Fruit fly (Drosophila melanogaster) whole organism, wandering third instar larva: ENCODE measurements around the gene Skadu.

Source experiments
- Abd-B ChIP-seq: fragments of >200 bp; optimal IDR thresholded peaks from 2 replicates; lab custom pipeline; 2017; ENCODE audit warnings: missing biosample characterization, missing genetic modification characterization
- CG32264 ChIP-seq: fragments of 200-800 bp; sonication (Bioruptor generic); optimal IDR thresholded peaks from 2 replicates; lab custom pipeline; 2016; ENCODE audit warnings: missing biosample characterization, missing genetic modification characterization
- CG9705 ChIP-seq: fragments of 200-800 bp; sonication (Bioruptor generic); optimal IDR thresholded peaks from 2 replicates; lab custom pipeline; 2018; ENCODE audit warnings: missing biosample characterization, mild to moderate bottlenecking, missing genetic modification characterization
- CrebA ChIP-seq: fragments of 200-800 bp; sonication (Bioruptor generic); optimal IDR thresholded peaks from 2 replicates; lab custom pipeline; 2016; ENCODE audit warnings: missing biosample characterization, mild to moderate bottlenecking, missing genetic modification characterization, borderline replicate concordance
- Dfd ChIP-seq: fragments of >200 bp; optimal IDR thresholded peaks from 2 replicates; lab custom pipeline; 2017; ENCODE audit warnings: missing biosample characterization, missing genetic modification characterization
- Dif ChIP-seq: fragments of 200-275, 200-300 bp; sonication (Bioruptor generic); optimal IDR thresholded peaks from 2 replicates; lab custom pipeline; 2018; ENCODE audit warnings: missing biosample characterization, missing genetic modification characterization; ENCODE audit not compliant: partially characterized antibody
- GATAd ChIP-seq: sonication (Bioruptor generic); optimal IDR thresholded peaks from 2 replicates; lab custom pipeline; 2016; ENCODE audit warnings: missing biosample characterization, missing genetic modification characterization
- Hnf4 ChIP-seq: fragments of 200-800 bp; sonication (Bioruptor generic); optimal IDR thresholded peaks from 2 replicates; lab custom pipeline; 2016; ENCODE audit warnings: missing biosample characterization, mild to moderate bottlenecking, missing genetic modification characterization
- Hr78 ChIP-seq: fragments of >200 bp; optimal IDR thresholded peaks from 2 replicates; lab custom pipeline; 2017; ENCODE audit warnings: missing biosample characterization, missing genetic modification characterization
- Jra ChIP-seq: sonication (Bioruptor generic); optimal IDR thresholded peaks from 2 replicates; lab custom pipeline; 2016; ENCODE audit warnings: missing biosample characterization, missing genetic modification characterization
- Mio ChIP-seq: sonication (Bioruptor generic); optimal IDR thresholded peaks from 2 replicates; lab custom pipeline; 2016; ENCODE audit warnings: missing biosample characterization, missing genetic modification characterization
- Myc ChIP-seq: fragments of >200 bp; optimal IDR thresholded peaks from 2 replicates; lab custom pipeline; 2017
- N ChIP-seq: fragments of >200 bp; optimal IDR thresholded peaks from 2 replicates; lab custom pipeline; 2018; ENCODE audit warnings: missing biosample characterization, missing external identifiers, missing genetic modification characterization
- OdsH ChIP-seq: fragments of 200-800 bp; sonication (Bioruptor generic); optimal IDR thresholded peaks from 2 replicates; lab custom pipeline; 2016; ENCODE audit warnings: missing biosample characterization, mild to moderate bottlenecking, missing genetic modification characterization
- Rel ChIP-seq, 2 experiments: fragments of 200-800 bp; sonication (Bioruptor generic) in 1 of 2; optimal IDR thresholded peaks; 2 replicates in 1 of 2; 3 replicates in 1 of 2; lab custom pipeline; 2016 to 2019; ENCODE audit warnings: mild to moderate bottlenecking in 2 of 2, missing biosample characterization in 2 of 2, missing genetic modification characterization in 2 of 2, moderate library complexity in 1 of 2
- Sp1 ChIP-seq: fragments of 200-800 bp; sonication (Bioruptor generic); optimal IDR thresholded peaks from 3 replicates; lab custom pipeline; 2019; ENCODE audit warnings: missing biosample characterization, mild to moderate bottlenecking, missing genetic modification characterization, moderate library complexity
- Vsx2 ChIP-seq: fragments of 200-300, 225-300 bp; sonication (Bioruptor generic); optimal IDR thresholded peaks from 2 replicates; lab custom pipeline; 2018; ENCODE audit warnings: missing biosample characterization, missing genetic modification characterization; ENCODE audit not compliant: partially characterized antibody
- brk ChIP-seq: fragments of 200-800 bp; sonication (Bioruptor generic); optimal IDR thresholded peaks from 2 replicates; lab custom pipeline; 2016; ENCODE audit warnings: missing biosample characterization, mild to moderate bottlenecking, missing genetic modification characterization
- dl ChIP-seq, 2 experiments: fragments of 175-275, 200-275 bp in 1 of 2; fragments of 200-275 bp in 1 of 2; sonication (Bioruptor generic); optimal IDR thresholded peaks; lab custom pipeline; 2018; ENCODE audit warnings: mild to moderate bottlenecking in 2 of 2, missing biosample characterization in 2 of 2, missing genetic modification characterization in 2 of 2, moderate library complexity in 2 of 2; ENCODE audit not compliant: partially characterized antibody in 2 of 2, insufficient read depth in 1 of 2
- dsf ChIP-seq: sonication (Bioruptor generic); optimal IDR thresholded peaks from 2 replicates; lab custom pipeline; 2016; ENCODE audit warnings: missing biosample characterization, missing genetic modification characterization, borderline replicate concordance
- ey ChIP-seq: fragments of 200-800 bp; sonication (Bioruptor generic); optimal IDR thresholded peaks from 2 replicates; lab custom pipeline; 2016; ENCODE audit warnings: missing biosample characterization, missing genetic modification characterization
- foxo ChIP-seq, 2 experiments: fragments of 200-800 bp; sonication (Bioruptor generic); optimal IDR thresholded peaks; 2 replicates in 1 of 2; 3 replicates in 1 of 2; lab custom pipeline; 2016 to 2017; ENCODE audit warnings: missing biosample characterization in 2 of 2, missing genetic modification characterization in 2 of 2
- fru ChIP-seq: fragments of 200-800 bp; sonication (Bioruptor generic); optimal IDR thresholded peaks from 3 replicates; lab custom pipeline; 2016; ENCODE audit warnings: missing biosample characterization, mild to moderate bottlenecking, missing genetic modification characterization
- h ChIP-seq: fragments of 200-800 bp; sonication (Bioruptor generic); optimal IDR thresholded peaks from 3 replicates; lab custom pipeline; 2016; ENCODE audit warnings: missing biosample characterization, mild to moderate bottlenecking, missing genetic modification characterization
- lola ChIP-seq: fragments of >200 bp; optimal IDR thresholded peaks from 2 replicates; lab custom pipeline; 2017; ENCODE audit warnings: missing biosample characterization, missing genetic modification characterization
- pan ChIP-seq: fragments of >200 bp; optimal IDR thresholded peaks from 2 replicates; lab custom pipeline; 2017
- rgr ChIP-seq: fragments of 200-800 bp; sonication (Bioruptor generic); optimal IDR thresholded peaks from 3 replicates; lab custom pipeline; 2016; ENCODE audit warnings: missing biosample characterization, mild to moderate bottlenecking, missing genetic modification characterization
- sage ChIP-seq: fragments of 200-800 bp; sonication (Bioruptor generic); optimal IDR thresholded peaks from 2 replicates; lab custom pipeline; 2016; ENCODE audit warnings: missing biosample characterization, mild to moderate bottlenecking, missing genetic modification characterization
- sv ChIP-seq: fragments of 200-800 bp; sonication (Bioruptor generic); optimal IDR thresholded peaks from 3 replicates; lab custom pipeline; 2016; ENCODE audit warnings: missing biosample characterization, missing genetic modification characterization
- tai ChIP-seq: sonication (Bioruptor generic); optimal IDR thresholded peaks from 2 replicates; lab custom pipeline; 2016; ENCODE audit warnings: missing biosample characterization, missing genetic modification characterization
- usp ChIP-seq: fragments of >200 bp; optimal IDR thresholded peaks from 2 replicates; lab custom pipeline; 2017; ENCODE audit warnings: missing biosample characterization, missing genetic modification characterization
- woc ChIP-seq: sonication (Bioruptor generic); optimal IDR thresholded peaks from 2 replicates; lab custom pipeline; 2016; ENCODE audit warnings: missing biosample characterization, mild to moderate bottlenecking, missing genetic modification characterization

Gene Skadu

DNA sequence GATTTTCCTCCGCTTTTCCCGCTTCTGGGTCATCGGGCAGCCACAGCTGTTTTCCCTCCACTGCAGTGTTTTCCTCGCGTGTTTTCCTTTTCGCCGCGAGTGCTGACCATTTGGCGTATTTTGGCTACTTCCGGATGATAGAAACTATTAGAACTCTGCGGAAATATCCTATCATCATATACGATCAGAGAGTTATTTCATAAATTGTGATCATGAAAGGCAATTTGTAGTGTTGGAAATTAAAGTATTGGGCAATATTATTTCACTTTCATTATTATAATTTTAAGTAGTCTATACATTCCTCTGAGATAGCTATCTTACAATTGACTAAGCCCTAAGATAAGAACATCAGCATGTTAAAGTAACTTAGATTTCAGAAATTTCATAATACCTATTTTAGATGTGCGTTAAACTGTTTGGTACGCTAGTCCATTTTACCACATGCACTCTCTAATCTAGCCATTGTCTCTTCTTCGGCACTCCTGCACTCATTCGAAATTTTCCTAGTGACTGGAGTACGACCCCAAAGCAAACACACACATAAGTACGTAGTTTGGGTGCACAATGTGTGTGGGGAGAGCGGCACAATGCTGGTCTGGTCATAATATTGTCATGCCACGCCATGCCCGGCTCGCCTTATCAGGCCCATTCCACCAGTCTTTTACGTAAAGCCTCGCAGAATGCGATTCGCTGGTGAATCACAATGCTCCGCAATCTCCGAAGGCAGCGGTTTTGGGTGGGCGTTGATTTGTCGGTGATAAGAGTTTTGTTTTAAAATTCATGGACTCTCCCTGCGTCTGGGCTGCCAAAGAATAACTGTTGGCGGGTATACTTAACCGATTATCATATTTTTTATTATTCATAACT is 47.4 kb upstream of the Skadu start:
- TF ChIP-seq Hnf4, result no peak
- TF ChIP-seq Sp1 (GFP tag; lab: Kevin White, UChicago), result no peak
- no peak for TF ChIP-seq foxo (GFP tag; optimal IDR thresholded peaks at IDR 0.05; lab: Kevin White, UChicago)
- TF ChIP-seq Vsx2 (GFP tag; lab: Kevin White, UChicago), result no peak
- TF ChIP-seq dl (GFP tag; optimal IDR thresholded peaks at IDR 0.05; lab: Kevin White, UChicago; ENCODE audit: insufficient read depth in 1 of 2, partially characterized antibody in 2 of 2), result no peak
- no peak for TF ChIP-seq Dif (GFP tag; lab: Kevin White, UChicago)
- no peak for TF ChIP-seq Mio (GFP tag; lab: Kevin White, UChicago)
- peak; percentile 24 for TF ChIP-seq Myc (lab: Kevin White, UChicago)
- peak; percentile 7 for TF ChIP-seq h (GFP tag; lab: Kevin White, UChicago)
- no peak for TF ChIP-seq CrebA (GFP tag; lab: Kevin White, UChicago)
- TF ChIP-seq usp, result no peak
- no peak for TF ChIP-seq rgr (GFP tag; lab: Kevin White, UChicago)
- TF ChIP-seq N (GFP tag; lab: Kevin White, UChicago), result no peak
- TF ChIP-seq woc (GFP tag; lab: Kevin White, UChicago), result no peak
- TF ChIP-seq lola (GFP tag; lab: Kevin White, UChicago), result no peak
- TF ChIP-seq Rel (GFP tag; optimal IDR thresholded peaks at IDR 0.05; lab: Kevin White, UChicago), result no peak
- peak; percentile 94 for TF ChIP-seq Rel (tag; optimal IDR thresholded peaks at IDR 0.05; lab: Kevin White, UChicago)

DNA sequence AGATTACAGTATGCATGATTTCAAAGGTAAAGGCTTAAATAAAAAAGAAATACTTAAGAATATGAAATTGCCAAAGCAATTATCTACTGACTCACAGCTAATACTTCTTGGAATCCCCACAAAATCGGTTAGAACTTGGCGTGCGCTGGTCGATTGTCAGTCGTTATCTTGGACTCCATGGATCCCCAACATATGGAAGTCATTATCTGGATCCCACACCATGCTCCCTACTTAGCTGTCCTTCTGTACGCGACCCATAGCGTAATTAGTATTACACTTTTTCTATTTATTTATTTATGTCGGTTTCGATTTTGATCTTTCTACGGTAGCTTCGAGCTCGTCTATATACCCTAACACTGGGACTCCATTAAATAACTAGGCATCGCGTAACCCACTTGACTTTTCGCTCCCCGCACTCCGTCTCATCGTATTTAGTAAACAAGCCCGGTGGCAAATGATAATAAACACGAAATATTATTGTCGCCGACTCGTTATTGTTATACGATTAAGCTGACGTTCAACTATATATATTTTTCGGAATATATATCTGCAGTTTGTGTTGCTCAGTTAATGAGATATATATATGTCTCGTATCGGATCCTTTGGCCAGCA is 46.3 kb upstream of the Skadu start:
- TF ChIP-seq fru (GFP tag; lab: Kevin White, UChicago) (no peak), Vsx2 (GFP tag; lab: Kevin White, UChicago) (no peak), Dif (GFP tag; lab: Kevin White, UChicago) (no peak), sage (GFP tag; lab: Kevin White, UChicago) (no peak), Hnf4 (no peak), lola (GFP tag; lab: Kevin White, UChicago) (no peak), Jra (GFP tag; lab: Kevin White, UChicago) (no peak), sv (GFP tag; lab: Kevin White, UChicago) (no peak), OdsH (no peak), Sp1 (GFP tag; lab: Kevin White, UChicago) (no peak)

DNA sequence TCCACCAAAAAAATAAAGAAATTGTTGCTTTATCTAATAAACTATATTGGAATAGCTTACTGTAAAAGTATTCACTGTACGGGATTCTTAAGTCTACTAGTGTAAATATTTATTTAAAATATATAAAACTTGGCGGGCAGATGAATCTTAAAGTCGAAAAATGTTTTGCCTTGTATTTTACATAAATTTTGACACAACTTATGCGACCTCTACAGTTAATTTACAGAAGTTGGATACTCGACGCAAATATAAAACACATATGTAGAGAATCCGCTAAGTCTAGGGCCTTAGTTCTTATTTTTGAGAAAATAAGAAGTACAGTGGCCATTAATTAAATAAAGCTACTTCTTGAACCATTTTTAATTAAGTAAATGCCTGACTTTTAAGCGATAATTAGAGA is 42.8 kb upstream of the Skadu start:
- no peak for TF ChIP-seq dsf
- no peak for TF ChIP-seq Myc (lab: Kevin White, UChicago)
- TF ChIP-seq sv (GFP tag; lab: Kevin White, UChicago), result no peak
- TF ChIP-seq lola (GFP tag; lab: Kevin White, UChicago), result no peak
- TF ChIP-seq foxo (GFP tag; optimal IDR thresholded peaks at IDR 0.05; lab: Kevin White, UChicago), result no peak
- TF ChIP-seq tai (GFP tag; lab: Kevin White, UChicago), result no peak

DNA sequence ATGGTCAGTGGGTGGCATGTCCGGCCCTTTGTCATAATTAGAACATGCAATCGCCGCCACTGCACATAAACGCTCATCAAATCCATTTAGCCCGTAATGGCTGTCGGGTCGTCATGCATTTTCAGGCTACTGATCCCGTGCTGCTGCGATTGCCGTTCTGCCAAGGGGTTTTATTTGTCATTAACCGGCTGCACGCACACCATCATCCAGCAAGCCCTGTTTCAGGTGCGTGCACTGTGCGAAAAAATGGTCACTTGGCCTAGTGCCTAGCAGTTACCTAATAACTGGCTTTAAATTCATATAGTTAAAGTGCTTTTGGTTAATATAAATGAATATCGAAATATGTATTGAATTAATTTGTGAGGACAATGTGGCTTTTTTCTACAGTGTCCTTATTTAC is 9.9 kb upstream of the Skadu start:
- no peak for TF ChIP-seq ey (GFP tag; lab: Kevin White, UChicago)
- TF ChIP-seq Sp1 (GFP tag; lab: Kevin White, UChicago), result no peak
- TF ChIP-seq Dfd, result no peak
- no peak for TF ChIP-seq OdsH
- no peak for TF ChIP-seq h (GFP tag; lab: Kevin White, UChicago)
- no peak for TF ChIP-seq Mio (GFP tag; lab: Kevin White, UChicago)
- no peak for TF ChIP-seq Hnf4
- no peak for TF ChIP-seq lola (GFP tag; lab: Kevin White, UChicago)
- TF ChIP-seq foxo (GFP tag; optimal IDR thresholded peaks at IDR 0.05; lab: Kevin White, UChicago), result no peak
- no peak for TF ChIP-seq brk
- TF ChIP-seq Hr78, result no peak
- TF ChIP-seq CG9705 (GFP tag; lab: Kevin White, UChicago), result no peak
- TF ChIP-seq usp, result no peak
- TF ChIP-seq CrebA (GFP tag; lab: Kevin White, UChicago), result no peak
- no peak for TF ChIP-seq pan (lab: Kevin White, UChicago)
- no peak for TF ChIP-seq GATAd (GFP tag; lab: Kevin White, UChicago)
- no peak for TF ChIP-seq rgr (GFP tag; lab: Kevin White, UChicago)
- no peak for TF ChIP-seq CG32264 (GFP tag; lab: Kevin White, UChicago)
- no peak for TF ChIP-seq Abd-B (GFP tag; lab: Kevin White, UChicago)
